Fruit fly (Drosophila melanogaster) whole organism, embryonic: ENCODE data around the gene CG4278.

Experiments used
- Abd-B ChIP-seq: fragments of 200-800 bp; sonication (Bioruptor generic); optimal IDR thresholded peaks from 2 replicates; lab custom pipeline; 2018; ENCODE audit warnings: missing biosample characterization, mild to moderate bottlenecking, missing genetic modification characterization, moderate library complexity
- CG11696 ChIP-seq: fragments of 200-800 bp; sonication (Bioruptor generic); IDR thresholded peaks from 2 replicates; pipeline ENCODE4 v1.3.6; 2022; ENCODE audit warnings: missing biosample characterization, missing genetic modification characterization
- CG12104 ChIP-seq: fragments of 200-800 bp; sonication (Bioruptor generic); optimal IDR thresholded peaks from 3 replicates; lab custom pipeline; 2016; ENCODE audit warnings: missing biosample characterization, missing genetic modification characterization
- CG13624 ChIP-seq: fragments of 200-800 bp; sonication (Bioruptor generic); optimal IDR thresholded peaks from 2 replicates; lab custom pipeline; 2016; ENCODE audit warnings: missing biosample characterization, missing genetic modification characterization
- CG15479 ChIP-seq: fragments of 200-800 bp; sonication (Bioruptor generic); optimal IDR thresholded peaks from 3 replicates; lab custom pipeline; 2019; ENCODE audit warnings: missing biosample characterization, mild to moderate bottlenecking, missing genetic modification characterization, moderate library complexity
- CG15514 ChIP-seq: fragments of 200-800 bp; sonication (Bioruptor generic); optimal IDR thresholded peaks from 3 replicates; lab custom pipeline; 2017; ENCODE audit warnings: missing biosample characterization, missing genetic modification characterization, mild to moderate bottlenecking, moderate library complexity, missing genetic modification reagents
- CG16779 ChIP-seq: fragments of 200-800 bp; sonication (Bioruptor generic); IDR thresholded peaks from 2 replicates; pipeline ENCODE4 v1.3.6; 2022; ENCODE audit warnings: missing biosample characterization, missing genetic modification characterization
- CG17186 ChIP-seq: fragments of 200-800 bp; sonication (Bioruptor generic); optimal IDR thresholded peaks from 3 replicates; lab custom pipeline; 2017; ENCODE audit warnings: missing biosample characterization, missing genetic modification reagents, missing genetic modification characterization
- CG17829 ChIP-seq: fragments of 200-800 bp; optimal IDR thresholded peaks from 2 replicates; lab custom pipeline; 2019; ENCODE audit warnings: missing biosample characterization, mild to moderate bottlenecking, missing genetic modification characterization, moderate library complexity
- CG1792 ChIP-seq: fragments of 200-800 bp; sonication (Bioruptor generic); optimal IDR thresholded peaks from 2 replicates; lab custom pipeline; 2016; ENCODE audit warnings: missing biosample characterization, missing genetic modification characterization
- CG1832 ChIP-seq: fragments of 200-800 bp; sonication (Bioruptor generic); optimal IDR thresholded peaks from 2 replicates; lab custom pipeline; 2017; ENCODE audit warnings: missing biosample characterization, mild to moderate bottlenecking, missing genetic modification characterization, inconsistent platforms
- CG31388 ChIP-seq: fragments of 200-800 bp; sonication (Bioruptor generic); optimal IDR thresholded peaks from 2 replicates; lab custom pipeline; 2016; ENCODE audit warnings: missing biosample characterization, missing genetic modification characterization
- CG32532 ChIP-seq: fragments of 200-800 bp; sonication (Bioruptor generic); IDR thresholded peaks from 2 replicates; pipeline ENCODE4 v1.3.6; 2022; ENCODE audit warnings: missing biosample characterization, missing genetic modification characterization
- CG32767 ChIP-seq: fragments of 200-800 bp; sonication (Bioruptor generic); IDR thresholded peaks from 2 replicates; pipeline ENCODE4 v1.3.6; 2022; ENCODE audit warnings: missing biosample characterization, missing genetic modification characterization
- CG34224 ChIP-seq: fragments of 200-800 bp; sonication (Bioruptor generic); IDR thresholded peaks from 3 replicates; pipeline ENCODE4 v1.3.6; 2022; ENCODE audit warnings: missing biosample characterization, missing genetic modification characterization; ENCODE audit not compliant: partially characterized antibody
- CG34422 ChIP-seq: fragments of 200-800 bp; sonication (Bioruptor generic); IDR thresholded peaks from 3 replicates; pipeline ENCODE4 v1.3.6; 2022; ENCODE audit warnings: missing biosample characterization, missing genetic modification characterization
- CG4328 ChIP-seq: fragments of 200-800 bp; sonication (Bioruptor generic); optimal IDR thresholded peaks from 3 replicates; lab custom pipeline; 2017; ENCODE audit warnings: missing biosample characterization, missing genetic modification reagents, missing genetic modification characterization
- CHES-1-like ChIP-seq: fragments of 200-800 bp; sonication (Bioruptor generic); optimal IDR thresholded peaks from 2 replicates; lab custom pipeline; 2016; ENCODE audit warnings: missing biosample characterization, missing genetic modification characterization
- D19B ChIP-seq: fragments of 200-800 bp; sonication (Bioruptor generic); optimal IDR thresholded peaks from 2 replicates; lab custom pipeline; 2017; ENCODE audit warnings: missing biosample characterization, mild to moderate bottlenecking, missing genetic modification characterization
- Dbx ChIP-seq: fragments of 200-800 bp; sonication (Bioruptor generic); IDR thresholded peaks from 3 replicates; pipeline ENCODE4 v1.3.6; 2022; ENCODE audit warnings: missing biosample characterization, missing genetic modification characterization
- ERR ChIP-seq: fragments of 200-800 bp; sonication (Bioruptor generic); optimal IDR thresholded peaks from 2 replicates; lab custom pipeline; 2016; ENCODE audit warnings: missing biosample characterization, missing genetic modification characterization
- H2.0 ChIP-seq: fragments of 200-800 bp; sonication (Bioruptor generic); IDR thresholded peaks from 2 replicates; pipeline ENCODE4 v1.3.6; 2022; ENCODE audit warnings: missing biosample characterization, missing genetic modification characterization
- HLH4C ChIP-seq: fragments of 200-800 bp; sonication (Bioruptor generic); IDR thresholded peaks from 3 replicates; pipeline ENCODE4 v1.3.6; 2022; ENCODE audit warnings: missing biosample characterization, missing genetic modification characterization; ENCODE audit not compliant: partially characterized antibody
- Hmx ChIP-seq: fragments of 200-800 bp; sonication (Bioruptor generic); optimal IDR thresholded peaks from 2 replicates; lab custom pipeline; 2016; ENCODE audit warnings: missing biosample characterization, missing genetic modification characterization
- Kr ChIP-seq: fragments of 200-800 bp; sonication (Bioruptor generic); optimal IDR thresholded peaks from 2 replicates; lab custom pipeline; 2017; ENCODE audit warnings: missing biosample characterization, mild to moderate bottlenecking, missing genetic modification characterization
- Myb ChIP-seq: fragments of 200-800 bp; sonication (Bioruptor generic); optimal IDR thresholded peaks from 2 replicates; lab custom pipeline; 2016; ENCODE audit warnings: missing biosample characterization, missing genetic modification characterization
- Nf-YC ChIP-seq: fragments of 200-800 bp; optimal IDR thresholded peaks from 3 replicates; lab custom pipeline; 2019; ENCODE audit warnings: missing biosample characterization, mild to moderate bottlenecking, missing genetic modification characterization, moderate library complexity
- PHDP ChIP-seq: fragments of 200-800 bp; sonication (Bioruptor generic); optimal IDR thresholded peaks from 3 replicates; lab custom pipeline; 2018; ENCODE audit warnings: missing biosample characterization, mild to moderate bottlenecking, missing genetic modification characterization, moderate library complexity
- ara ChIP-seq: fragments of 200-800 bp; sonication (Bioruptor generic); IDR thresholded peaks from 2 replicates; pipeline ENCODE4 v1.3.6; 2022; ENCODE audit warnings: missing biosample characterization, missing genetic modification characterization
- ase ChIP-seq: fragments of 200-800 bp; sonication (Bioruptor generic); IDR thresholded peaks from 3 replicates; pipeline ENCODE4 v1.3.6; 2022; ENCODE audit warnings: missing biosample characterization, missing genetic modification characterization
- cas ChIP-seq: fragments of 200-800 bp; sonication (Bioruptor generic); IDR thresholded peaks from 2 replicates; pipeline ENCODE4 v1.3.6; 2022; ENCODE audit warnings: missing biosample characterization, missing genetic modification characterization
- cwo ChIP-seq: fragments of 200-800 bp; sonication (Bioruptor generic); optimal IDR thresholded peaks from 3 replicates; lab custom pipeline; 2017; ENCODE audit warnings: missing biosample characterization, missing genetic modification characterization, mild to moderate bottlenecking, moderate library complexity, missing genetic modification reagents
- esg ChIP-seq: fragments of 200-800 bp; sonication (Bioruptor generic); conservative IDR thresholded peaks from 2 replicates; pipeline ENCODE4 v1.3.6; 2022; ENCODE audit warnings: missing biosample characterization, missing genetic modification characterization
- eve ChIP-seq, 2 experiments: fragments of >200 bp; optimal IDR thresholded peaks; 2 replicates each; lab custom pipeline; 2017; ENCODE audit warnings: missing biosample characterization in 2 of 2, missing genetic modification characterization in 2 of 2
- ewg ChIP-seq: fragments of 200-800 bp; sonication (Bioruptor generic); optimal IDR thresholded peaks from 3 replicates; lab custom pipeline; 2017; ENCODE audit warnings: mild to moderate bottlenecking, missing biosample characterization, missing genetic modification reagents, missing genetic modification characterization
- ftz-f1 ChIP-seq: fragments of 200-800 bp; sonication (Bioruptor generic); optimal IDR thresholded peaks from 2 replicates; lab custom pipeline; 2016; ENCODE audit warnings: missing biosample characterization, missing genetic modification characterization
- grn ChIP-seq: fragments of 200-800 bp; sonication (Bioruptor generic); optimal IDR thresholded peaks from 3 replicates; lab custom pipeline; 2017; ENCODE audit warnings: missing biosample characterization, missing genetic modification characterization
- her ChIP-seq: fragments of 200-800 bp; sonication (Bioruptor generic); optimal IDR thresholded peaks from 2 replicates; lab custom pipeline; 2016; ENCODE audit warnings: missing biosample characterization, missing genetic modification characterization
- kay ChIP-seq: fragments of 200-800 bp; sonication (Bioruptor generic); optimal IDR thresholded peaks from 2 replicates; lab custom pipeline; 2016; ENCODE audit warnings: missing biosample characterization, missing genetic modification characterization
- ken ChIP-seq: fragments of 200-800 bp; sonication (Bioruptor generic); IDR thresholded peaks from 3 replicates; pipeline ENCODE4 v1.3.6; 2022; ENCODE audit warnings: missing biosample characterization, missing genetic modification characterization
- otp ChIP-seq: fragments of 200-800 bp; sonication (Bioruptor generic); IDR thresholded peaks from 3 replicates; pipeline ENCODE4, ENCODE4 v1.3.6; 2022; ENCODE audit warnings: missing biosample characterization, missing genetic modification characterization
- pum ChIP-seq: fragments of 200-800 bp; sonication (Bioruptor generic); optimal IDR thresholded peaks from 2 replicates; lab custom pipeline; 2016; ENCODE audit warnings: missing biosample characterization, missing genetic modification characterization
- sc ChIP-seq, 3 experiments: fragments of >200 bp in 2 of 3; fragments of 200-800 bp in 1 of 3; sonication (Bioruptor generic) in 1 of 3; optimal IDR thresholded peaks; 2 replicates in 2 of 3; 3 replicates in 1 of 3; lab custom pipeline; 2017; ENCODE audit warnings: mild to moderate bottlenecking in 1 of 3, missing biosample characterization in 1 of 3, missing genetic modification characterization in 1 of 3, missing genetic modification reagents in 1 of 3
- so ChIP-seq: fragments of 200-800 bp; sonication (Bioruptor generic); IDR thresholded peaks from 3 replicates; pipeline ENCODE4 v1.3.6; 2022; ENCODE audit warnings: missing biosample characterization, missing genetic modification characterization
- tll ChIP-seq, 2 experiments: fragments of 200-800 bp in 1 of 2; fragments of >200 bp in 1 of 2; sonication (Bioruptor generic) in 1 of 2; optimal IDR thresholded peaks; 2 replicates each; lab custom pipeline; 2017 to 2019; ENCODE audit warnings: missing biosample characterization in 2 of 2, missing genetic modification characterization in 2 of 2, mild to moderate bottlenecking in 1 of 2, moderate library complexity in 1 of 2
- unc-4 ChIP-seq: fragments of 200-800 bp; sonication (Bioruptor generic); IDR thresholded peaks from 2 replicates; pipeline ENCODE4 v1.3.6; 2022; ENCODE audit warnings: missing biosample characterization, missing genetic modification characterization; ENCODE audit not compliant: partially characterized antibody
- vfl ChIP-seq: fragments of 200-800 bp; sonication (Bioruptor generic); optimal IDR thresholded peaks from 2 replicates; lab custom pipeline; 2016; ENCODE audit warnings: missing biosample characterization, missing genetic modification characterization

The CG4278 gene

DNA sequence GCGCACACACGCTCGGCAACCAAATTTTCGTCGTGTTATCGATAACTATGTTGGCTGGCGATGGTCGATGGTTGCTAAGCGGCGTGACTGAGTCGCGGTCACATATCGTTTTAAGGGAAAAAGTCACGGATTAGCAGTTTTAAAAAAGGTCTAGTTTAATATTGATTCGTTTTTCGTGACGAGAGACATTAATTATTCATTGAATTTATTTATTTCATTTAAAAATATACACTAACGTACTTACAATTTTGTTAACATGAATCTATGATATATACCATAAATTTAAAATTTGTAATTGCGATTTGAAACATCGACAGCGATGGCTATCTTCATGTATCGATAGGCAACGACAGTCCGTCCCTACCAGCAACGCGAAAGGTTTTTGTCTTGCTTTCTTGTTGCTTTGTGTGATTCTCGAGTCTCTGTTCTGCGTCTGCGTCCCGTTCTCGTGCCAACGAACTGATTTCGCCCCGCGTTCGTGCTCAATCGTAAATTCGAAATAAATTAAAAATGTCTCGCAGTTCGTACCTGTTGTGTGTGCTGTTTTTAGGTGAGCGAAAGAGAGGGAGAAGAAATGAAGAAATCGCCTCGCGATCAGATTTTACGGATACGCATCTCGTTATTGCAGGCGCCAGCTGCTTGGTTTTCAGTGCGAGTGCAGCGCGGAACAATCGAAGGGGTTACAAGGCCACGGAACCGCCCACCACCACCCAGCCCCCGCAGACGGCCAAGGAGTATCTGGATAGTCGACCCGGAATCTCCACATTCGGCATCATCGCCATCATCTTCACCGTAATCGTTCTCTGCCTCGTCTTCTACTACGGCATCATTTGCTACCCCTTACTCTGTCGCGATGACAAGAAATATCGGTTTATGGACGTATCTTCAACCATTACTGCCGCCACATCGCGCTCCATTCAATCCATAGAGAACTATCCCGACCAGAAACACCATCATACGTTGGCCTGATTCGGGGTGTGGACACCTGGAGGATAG, 26.0 kb downstream of the CG4278 start, which contains the start of the genes Hyls1, chif and CG4455 (continued):
- TF ChIP-seq HLH4C (GFP tag; lab: Robert Waterston, UW) = peak; percentile 93
- TF ChIP-seq ara (GFP tag; lab: Robert Waterston, UW) = no peak
- TF ChIP-seq ftz-f1 (GFP tag; lab: Kevin White, UChicago) = no peak
- peak; percentile 30 for TF ChIP-seq Kr
- peak; percentile 0 for TF ChIP-seq CG4328
- no peak for TF ChIP-seq her (GFP tag; lab: Kevin White, UChicago)
- TF ChIP-seq cas (GFP tag; lab: Robert Waterston, UW) = no peak
- peak; percentile 70 for TF ChIP-seq CG17829 (tag; lab: Kevin White, UChicago)
- no peak for TF ChIP-seq CG11696 (GFP tag; lab: Robert Waterston, UW)
- TF ChIP-seq unc-4 (GFP tag; lab: Robert Waterston, UW) = peak; percentile 89
- no peak for TF ChIP-seq CG1792 (GFP tag; lab: Kevin White, UChicago)
- peak; percentile 64 for TF ChIP-seq Abd-B (GFP tag; lab: Kevin White, UChicago)
- peak; percentile 64 for TF ChIP-seq grn (GFP tag; lab: Kevin White, UChicago)
- no peak for TF ChIP-seq CHES-1-like (GFP tag; lab: Kevin White, UChicago)
- TF ChIP-seq CG32767 (GFP tag; lab: Robert Waterston, UW) = no peak
- TF ChIP-seq ewg (GFP tag; lab: Kevin White, UChicago) = peak; percentile 53
- TF ChIP-seq CG13624 (GFP tag; lab: Kevin White, UChicago) = peak; percentile 33
- TF ChIP-seq ase (GFP tag; lab: Robert Waterston, UW) = no peak
- TF ChIP-seq CG34224 (GFP tag; lab: Robert Waterston, UW) = peak; percentile 80
- no peak for TF ChIP-seq sc (optimal IDR thresholded peaks at IDR 0.05; lab: Kevin White, UChicago)
- no peak for TF ChIP-seq sc (GFP tag; optimal IDR thresholded peaks at IDR 0.05; lab: Kevin White, UChicago)
- no peak for TF ChIP-seq kay
- TF ChIP-seq CG15514 (GFP tag; lab: Kevin White, UChicago) = peak; percentile 32
- peak; percentile 26; the same call in 1 of the 2 replicates for TF ChIP-seq CG32532 (GFP tag; lab: Robert Waterston, UW)
- TF ChIP-seq Hmx (GFP tag; lab: Kevin White, UChicago) = no peak
- TF ChIP-seq CG1832 (GFP tag; lab: Kevin White, UChicago) = peak; percentile 16
- TF ChIP-seq CG16779 (GFP tag; lab: Robert Waterston, UW) = no peak
- TF ChIP-seq CG12104 (GFP tag; lab: Kevin White, UChicago) = peak; percentile 38

- TF ChIP-seq otp (no peak), ERR (GFP tag; lab: Kevin White, UChicago) (no peak), ftz-f1 (GFP tag; lab: Kevin White, UChicago) (no peak), so (GFP tag; lab: Robert Waterston, UW) (no peak), CG15479 (GFP tag; lab: Kevin White, UChicago) (peak; percentile 25), Myb (GFP tag; lab: Kevin White, UChicago) (no peak), unc-4 (GFP tag; lab: Robert Waterston, UW) (no peak), CG31388 (GFP tag; lab: Kevin White, UChicago) (no peak), CG17186 (no peak), pum (GFP tag; lab: Kevin White, UChicago) (no peak), PHDP (tag; lab: Kevin White, UChicago) (no peak), Dbx (GFP tag; lab: Robert Waterston, UW) (no peak), ken (GFP tag; lab: Robert Waterston, UW) (no peak), esg (GFP tag; lab: Robert Waterston, UW) (no peak), eve (GFP tag; optimal IDR thresholded peaks at IDR 0.05; lab: Kevin White, UChicago) (peak in 1 of 2 experiments; percentile 63), D19B (GFP tag; lab: Kevin White, UChicago) (no peak), tll (GFP tag; optimal IDR thresholded peaks at IDR 0.05; lab: Kevin White, UChicago) (peak in 1 of 2 experiments; percentile 32), CG34422 (GFP tag; lab: Robert Waterston, UW) (no peak), cwo (GFP tag; lab: Kevin White, UChicago) (no peak), vfl (GFP tag; lab: Kevin White, UChicago) (no peak), Nf-YC (tag; lab: Kevin White, UChicago) (no peak), H2.0 (no peak)
Observed at dm6 chr2L:16353765-16354164, 26.9 kb downstream of the CG4278 start.
